Fruit fly (Drosophila melanogaster): ENCODE results near the gene Spn77Bc.

DNA sequence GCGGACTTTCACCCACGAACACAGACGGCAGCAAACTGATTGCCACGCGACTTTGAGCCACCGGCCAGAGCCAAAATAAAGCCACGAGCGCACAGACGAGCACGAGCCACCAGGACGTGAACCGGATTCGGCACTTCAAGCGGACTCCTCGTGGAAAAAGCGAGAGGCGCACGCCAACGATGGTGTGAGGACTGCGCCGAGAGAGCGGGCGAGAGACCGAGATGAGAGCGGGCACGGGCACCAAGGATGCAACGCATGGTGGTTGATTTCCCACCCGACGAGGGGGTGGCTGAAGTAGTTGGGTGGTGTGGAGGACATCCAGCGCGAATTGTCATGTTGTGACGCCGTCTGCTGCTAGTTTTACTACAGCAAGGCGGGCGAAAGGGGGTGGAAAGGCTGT, 47.3 kb upstream of the Spn77Bc start, which contains the start of gene gogo:
- TF ChIP-seq CTCF (optimal IDR thresholded peaks at IDR 0.05) (no peak), CG8478 (optimal IDR thresholded peaks at IDR 0.05) (no peak)

All from S2 (cell line).